Fruit fly (Drosophila melanogaster): ENCODE measurements around the gene BG642163.

DNA sequence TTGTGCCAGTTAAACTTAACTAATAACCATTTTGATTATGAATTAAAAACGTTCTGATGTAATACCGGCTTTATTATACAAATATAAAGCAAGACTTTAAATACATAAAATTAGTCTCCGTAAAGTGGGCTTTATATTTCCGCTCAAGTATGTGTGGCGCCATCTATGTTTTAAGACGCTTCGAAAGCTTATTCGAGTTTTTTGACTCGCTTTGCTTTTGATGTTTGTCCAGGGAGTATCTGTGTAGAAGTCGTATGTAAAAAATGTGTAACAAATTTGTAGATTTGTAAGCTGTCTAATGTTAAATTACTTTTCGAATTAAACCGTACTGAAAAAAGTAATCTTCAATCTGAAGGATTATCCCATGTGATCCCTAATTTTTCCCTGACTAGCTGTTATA, 19.8 kb downstream of the BG642163 start:
- TF ChIP-seq dsx (GFP tag; optimal IDR thresholded peaks at IDR 0.05; ENCODE audit: poor library complexity, severe bottlenecking) = no peak
- no peak for TF ChIP-seq Met (GFP tag; optimal IDR thresholded peaks at IDR 0.05)
- TF ChIP-seq CG9139 (GFP tag; optimal IDR thresholded peaks at IDR 0.05) = no peak
- TF ChIP-seq Ets96B (tag; optimal IDR thresholded peaks at IDR 0.05) = no peak
- no peak for TF ChIP-seq CG1621 (tag; optimal IDR thresholded peaks at IDR 0.05)
